Fruit fly (Drosophila melanogaster): ENCODE data around the gene Gapdh2.

Gapdh2 gene

DNA sequence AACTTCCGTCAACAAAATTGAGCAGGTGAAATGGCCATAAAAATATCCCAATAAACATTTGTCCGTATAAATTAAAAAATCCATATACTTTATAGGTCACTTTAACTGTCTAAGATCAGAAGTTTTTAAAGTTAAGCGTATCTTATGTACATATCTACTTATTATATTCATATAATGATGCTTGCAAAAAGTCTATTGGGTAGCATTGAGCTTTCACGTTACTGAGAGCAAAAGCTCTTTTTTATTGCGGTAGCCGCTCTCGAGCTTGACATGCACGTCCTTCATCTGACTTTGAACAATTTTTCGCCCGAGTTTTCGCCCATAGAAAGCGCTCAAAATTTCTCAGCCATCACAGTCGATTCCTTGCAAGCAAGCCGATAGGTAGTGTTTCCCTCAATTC lies at the start of gene Gapdh2 (continued):
- TF ChIP-seq Atf3 (GFP tag; optimal IDR thresholded peaks at IDR 0.05) (peak; percentile 91), dati (GFP tag; IDR thresholded peaks at IDR 0.05) (no peak; the same call in 1 of the 2 replicates), fd64A (GFP tag; optimal IDR thresholded peaks at IDR 0.05) (peak; percentile 98), CG32767 (GFP tag; IDR thresholded peaks at IDR 0.05) (peak; percentile 99), Dbx (GFP tag; IDR thresholded peaks at IDR 0.05) (peak; percentile 99), CG6272 (GFP tag; IDR thresholded peaks at IDR 0.05) (peak; percentile 93; the same call in 1 of the 2 replicates), CG7928 (GFP tag; optimal IDR thresholded peaks at IDR 0.05) (peak; percentile 85), Sry-δ (GFP tag; optimal IDR thresholded peaks at IDR 0.05) (peak; percentile 65), salm (tag; optimal IDR thresholded peaks at IDR 0.05) (peak; percentile 100), ap (GFP tag; IDR thresholded peaks at IDR 0.05) (peak; percentile 98), dimm (GFP tag; IDR thresholded peaks at IDR 0.05) (peak; percentile 96), amos (GFP tag; IDR thresholded peaks at IDR 0.05; ENCODE audit: partially characterized antibody) (no peak; the same call in 1 of the 2 replicates), CG17829 (tag; optimal IDR thresholded peaks at IDR 0.05) (peak; percentile 99), CG8765 (GFP tag; IDR thresholded peaks at IDR 0.05) (peak; percentile 94; the same call in 1 of the 2 replicates), CG9215 (GFP tag; IDR thresholded peaks at IDR 0.05) (peak; percentile 96), CG11504 (tag; optimal IDR thresholded peaks at IDR 0.05) (peak; percentile 99), CG13296 (GFP tag; optimal IDR thresholded peaks at IDR 0.05) (peak; percentile 100), CG16863 (GFP tag; optimal IDR thresholded peaks at IDR 0.05) (peak; percentile 95), eyg (GFP tag; optimal IDR thresholded peaks at IDR 0.05) (peak; percentile 97), disco-r (GFP tag; optimal IDR thresholded peaks at IDR 0.05) (peak; percentile 96), CG6791 (GFP tag; IDR thresholded peaks at IDR 0.05; ENCODE audit: partially characterized antibody) (no peak), CG8089 (GFP tag; optimal IDR thresholded peaks at IDR 0.05) (peak; percentile 90), CG17328 (GFP tag; IDR thresholded peaks at IDR 0.05) (peak; percentile 99), dmrt99B (tag; optimal IDR thresholded peaks at IDR 0.05) (peak; percentile 100), crc (GFP tag; optimal IDR thresholded peaks at IDR 0.05) (peak; percentile 98), CG8478 (optimal IDR thresholded peaks at IDR 0.05) (no peak), YL-1 (GFP tag; optimal IDR thresholded peaks at IDR 0.05) (peak; percentile 99), Opbp (GFP tag; IDR thresholded peaks at IDR 0.05; ENCODE audit: partially characterized antibody) (no peak), C15 (GFP tag; IDR thresholded peaks at IDR 0.05) (peak; percentile 98), zfh1 (GFP tag; IDR thresholded peaks at IDR 0.05) (peak; percentile 98), CG10979 (tag; optimal IDR thresholded peaks at IDR 0.05) (peak; percentile 98), D19A (tag; optimal IDR thresholded peaks at IDR 0.05) (peak; percentile 98), fu2 (GFP tag; optimal IDR thresholded peaks at IDR 0.05) (peak; percentile 94), ara (GFP tag; IDR thresholded peaks at IDR 0.05) (peak; percentile 99), ssp (GFP tag; IDR thresholded peaks at IDR 0.05) (peak; percentile 91), CG32772 (GFP tag; IDR thresholded peaks at IDR 0.05) (peak; percentile 98), CG5180 (GFP tag; optimal IDR thresholded peaks at IDR 0.05) (peak; percentile 95), Awh (GFP tag; IDR thresholded peaks at IDR 0.05) (peak; percentile 99), pum (GFP tag; optimal IDR thresholded peaks at IDR 0.05) (peak; percentile 93), CG11695 (GFP tag; IDR thresholded peaks at IDR 0.05) (peak; percentile 100), HmgD (GFP tag; optimal IDR thresholded peaks at IDR 0.05) (peak; percentile 68), pho (GFP tag; optimal IDR thresholded peaks at IDR 0.05) (peak; percentile 98), esg (GFP tag; conservative IDR thresholded peaks at IDR 0.05) (peak; percentile 99), Trl (optimal IDR thresholded peaks at IDR 0.05) (peak; percentile 35 to 79), Trl (GFP tag; optimal IDR thresholded peaks at IDR 0.05) (peak; percentile 95), Dip2 (GFP tag; IDR thresholded peaks at IDR 0.05) (peak; percentile 73; the same call in 1 of the 2 replicates), nerfin-1 (tag; optimal IDR thresholded peaks at IDR 0.05) (peak; percentile 99), Dip3 (GFP tag; optimal IDR thresholded peaks at IDR 0.05) (peak; percentile 98), CG10321 (GFP tag; IDR thresholded peaks at IDR 0.05) (peak; percentile 90), CG11456 (GFP tag; IDR thresholded peaks at IDR 0.05) (peak; percentile 98; the same call in 2 of the 3 replicates), Xbp1 (GFP tag; optimal IDR thresholded peaks at IDR 0.05) (peak; percentile 98), nom (GFP tag; optimal IDR thresholded peaks at IDR 0.05) (peak; percentile 100)
